5 worm cellular contexts compared by ENCODE assay signal in genomic region chrX:10145011-10145410, ce11.
TF ChIP-seq lines count a peak whose summit lies in the region.

No protein-coding gene starts in this region.

TF ChIP-seq in whole organism, L1 larva, 84 proteins besides CTCF, POLR2A, EP300 and RAD21 (continues in another document):
- TF ChIP-seq unc-30 (tag; optimal IDR thresholded peaks at IDR 0.05; lab: Kevin White, UChicago) (no peak), elt-2 (tag; optimal IDR thresholded peaks at IDR 0.05; lab: Kevin White, UChicago) (peak; percentile 43), isw-1 (GFP tag; IDR thresholded peaks at IDR 0.05; lab: Robert Waterston, UW) (no peak), egl-13 (tag; optimal IDR thresholded peaks at IDR 0.05; lab: Kevin White, UChicago) (peak; percentile 59), pag-3 (tag; optimal IDR thresholded peaks at IDR 0.05; lab: Kevin White, UChicago; ENCODE audit: borderline replicate concordance, insufficient read depth) (no peak), lin-39 (tag; optimal IDR thresholded peaks at IDR 0.05; lab: Kevin White, UChicago) (no peak), nhr-47 (tag; optimal IDR thresholded peaks at IDR 0.05; lab: Kevin White, UChicago) (peak; percentile 81), unc-98 (GFP tag; IDR thresholded peaks at IDR 0.05; lab: Robert Waterston, UW) (0 out of 2 replicates have a peak, but pooled peaks have one; percentile 18), nhr-84 (tag; optimal IDR thresholded peaks at IDR 0.05; lab: Kevin White, UChicago) (no peak), lir-3 (tag; optimal IDR thresholded peaks at IDR 0.05; lab: Kevin White, UChicago; ENCODE audit: poor library complexity) (peak; percentile 49), nhr-11 (tag; optimal IDR thresholded peaks at IDR 0.05; lab: Kevin White, UChicago) (no peak), nhr-85 (tag; lab: Kevin White, UChicago) (peak; percentile 72), nhr-71 (tag; optimal IDR thresholded peaks at IDR 0.05; lab: Kevin White, UChicago) (peak; percentile 78), egl-27 (tag; optimal IDR thresholded peaks at IDR 0.05; lab: Kevin White, UChicago) (no peak), ztf-11 (tag; optimal IDR thresholded peaks at IDR 0.05; lab: Kevin White, UChicago) (peak in 1 of 2 experiments; percentile 46), ceh-88 (GFP tag; IDR thresholded peaks at IDR 0.05; lab: Robert Waterston, UW) (peak; percentile 21; the same call in 1 of the 2 replicates), nhr-28 (tag; optimal IDR thresholded peaks at IDR 0.05; lab: Kevin White, UChicago) (no peak)

TF ChIP-seq in whole organism, L3 larva, 47 proteins besides CTCF, POLR2A, EP300 and RAD21 (continues in another document):
- TF ChIP-seq pqm-1 (tag; optimal IDR thresholded peaks at IDR 0.05; lab: Kevin White, UChicago) (peak; percentile 6), daf-12 (tag; optimal IDR thresholded peaks at IDR 0.05; lab: Kevin White, UChicago) (no peak), lin-39 (tag; optimal IDR thresholded peaks at IDR 0.05; lab: Kevin White, UChicago) (peak; percentile 54), egl-5 (tag; optimal IDR thresholded peaks at IDR 0.05; lab: Kevin White, UChicago) (no peak), ceh-82 (tag; optimal IDR thresholded peaks at IDR 0.05; lab: Kevin White, UChicago) (no peak), skn-1 (tag; optimal IDR thresholded peaks at IDR 0.05; lab: Kevin White, UChicago) (peak; percentile 29), mdl-1 (tag; optimal IDR thresholded peaks at IDR 0.05; lab: Kevin White, UChicago) (no peak), nhr-23 (tag; optimal IDR thresholded peaks at IDR 0.05; lab: Kevin White, UChicago) (peak; percentile 48), aly-2 (tag; optimal IDR thresholded peaks at IDR 0.05; lab: Kevin White, UChicago) (no peak), ama-1 (optimal IDR thresholded peaks at IDR 0.05; lab: Kevin White, UChicago) (no peak), lin-15B (tag; optimal IDR thresholded peaks at IDR 0.05; lab: Kevin White, UChicago) (no peak), nhr-237 (tag; optimal IDR thresholded peaks at IDR 0.05; lab: Kevin White, UChicago) (no peak), zag-1 (tag; optimal IDR thresholded peaks at IDR 0.05; lab: Kevin White, UChicago) (no peak), elt-2 (tag; optimal IDR thresholded peaks at IDR 0.05; lab: Kevin White, UChicago) (peak; percentile 44), nhr-77 (tag; optimal IDR thresholded peaks at IDR 0.05; lab: Kevin White, UChicago) (no peak), nhr-28 (tag; optimal IDR thresholded peaks at IDR 0.05; lab: Kevin White, UChicago) (no peak), unc-62 (GFP tag; optimal IDR thresholded peaks at IDR 0.05; lab: Kevin White, UChicago) (no peak), fkh-10 (GFP tag; optimal IDR thresholded peaks at IDR 0.05; lab: Kevin White, UChicago) (no peak), elt-1 (tag; optimal IDR thresholded peaks at IDR 0.05; lab: Kevin White, UChicago) (no peak), elt-3 (tag; optimal IDR thresholded peaks at IDR 0.05; lab: Kevin White, UChicago) (no peak)

TF ChIP-seq in whole organism, early embryonic, 17 proteins besides CTCF, POLR2A, EP300 and RAD21:
- no peak for TF ChIP-seq hnd-1 (tag; optimal IDR thresholded peaks at IDR 0.05; lab: Kevin White, UChicago)
- no peak for TF ChIP-seq ceh-13 (GFP tag; optimal IDR thresholded peaks at IDR 0.05; lab: Kevin White, UChicago)
- peak; percentile 60; the same call in 1 of the 2 replicates for TF ChIP-seq scrt-1 (GFP tag; IDR thresholded peaks at IDR 0.05; lab: Robert Waterston, UW)
- 0 out of 2 replicates have a peak, but pooled peaks have one; percentile 35 for TF ChIP-seq sea-1 (GFP tag; conservative IDR thresholded peaks at IDR 0.05; lab: Robert Waterston, UW)
- TF ChIP-seq tbx-37 (GFP tag; conservative IDR thresholded peaks at IDR 0.05; lab: Robert Waterston, UW), result peak; percentile 33; the same call in 1 of the 2 replicates
- TF ChIP-seq hmg-4 (GFP tag; optimal IDR thresholded peaks at IDR 0.05; lab: Kevin White, UChicago), result peak; percentile 60
- no peak for TF ChIP-seq ama-1 (optimal IDR thresholded peaks at IDR 0.05; lab: Kevin White, UChicago)

TF ChIP-seq in whole organism, midembryonic, 9 proteins besides CTCF, POLR2A, EP300 and RAD21:
- TF ChIP-seq cog-1 (tag; optimal IDR thresholded peaks at IDR 0.05; lab: Kevin White, UChicago) (no peak), T22C8.4 (GFP tag; IDR thresholded peaks at IDR 0.05; lab: Robert Waterston, UW) (peak; percentile 13; the same call in 1 of the 2 replicates), ztf-23 (GFP tag; IDR thresholded peaks at IDR 0.05; lab: Robert Waterston, UW) (peak; percentile 78), ztf-29 (GFP tag; IDR thresholded peaks at IDR 0.05; lab: Robert Waterston, UW) (peak; percentile 51; the same call in 1 of the 2 replicates), tab-1 (GFP tag; IDR thresholded peaks at IDR 0.05; lab: Robert Waterston, UW) (no peak; the same call in 1 of the 2 replicates), flt-1 (GFP tag; IDR thresholded peaks at IDR 0.05; lab: Robert Waterston, UW) (peak; percentile 60; the same call in 1 of the 2 replicates), ref-1 (GFP tag; conservative IDR thresholded peaks at IDR 0.05; lab: Robert Waterston, UW) (no peak), klf-2 (GFP tag; conservative IDR thresholded peaks at IDR 0.05; lab: Robert Waterston, UW) (peak; percentile 76), med-1 (GFP tag; optimal IDR thresholded peaks at IDR 0.05; lab: Kevin White, UChicago; ENCODE audit: insufficient read depth) (no peak)

TF ChIP-seq in whole organism, young adult, 124 proteins besides CTCF, POLR2A, EP300 and RAD21 (continues in another document):
- TF ChIP-seq repo-1 (tag; optimal IDR thresholded peaks at IDR 0.05; lab: Kevin White, UChicago) (peak; percentile 84), chd-7 (tag; optimal IDR thresholded peaks at IDR 0.05; lab: Kevin White, UChicago) (peak; percentile 84), nfya-1 (tag; optimal IDR thresholded peaks at IDR 0.05; lab: Kevin White, UChicago; ENCODE audit: borderline replicate concordance, insufficient read depth) (no peak), dpff-1 (tag; optimal IDR thresholded peaks at IDR 0.05; lab: Kevin White, UChicago) (no peak), Y67H2A.10 (GFP tag; conservative IDR thresholded peaks at IDR 0.05; lab: Robert Waterston, UW) (no peak), aptf-2 (GFP tag; conservative IDR thresholded peaks at IDR 0.05; lab: Robert Waterston, UW) (no peak), nhr-27 (tag; optimal IDR thresholded peaks at IDR 0.05; lab: Kevin White, UChicago) (no peak), ceh-40 (GFP tag; IDR thresholded peaks at IDR 0.05; lab: Robert Waterston, UW) (peak; percentile 56; the same call in 1 of the 2 replicates), gei-17 (GFP tag; optimal IDR thresholded peaks at IDR 0.05; lab: Kevin White, UChicago) (peak; percentile 55), madf-3 (GFP tag; IDR thresholded peaks at IDR 0.05; lab: Robert Waterston, UW) (peak; percentile 76; the same call in 1 of the 2 replicates), nfyb-1 (GFP tag; IDR thresholded peaks at IDR 0.05; lab: Robert Waterston, UW) (peak; percentile 88), lsl-1 (GFP tag; optimal IDR thresholded peaks at IDR 0.05; lab: Kevin White, UChicago) (no peak), fkh-3 (tag; optimal IDR thresholded peaks at IDR 0.05; lab: Kevin White, UChicago) (peak; percentile 46), cebp-1 (GFP tag; IDR thresholded peaks at IDR 0.05; lab: Robert Waterston, UW) (no peak), cebp-1 (tag; optimal IDR thresholded peaks at IDR 0.05; lab: Kevin White, UChicago) (peak; percentile 74), tlf-1 (GFP tag; optimal IDR thresholded peaks at IDR 0.05; lab: Kevin White, UChicago) (peak; percentile 41), madf-8 (GFP tag; conservative IDR thresholded peaks at IDR 0.05; lab: Robert Waterston, UW) (no peak), F57A8.1 (GFP tag; optimal IDR thresholded peaks at IDR 0.05; lab: Kevin White, UChicago) (peak; percentile 19), B0336.3 (GFP tag; IDR thresholded peaks at IDR 0.05; lab: Robert Waterston, UW) (peak; percentile 73), ztf-3 (GFP tag; optimal IDR thresholded peaks at IDR 0.05; lab: Kevin White, UChicago) (no peak), ztf-25 (GFP tag; IDR thresholded peaks at IDR 0.05; lab: Robert Waterston, UW) (peak; percentile 91), pha-4 (tag; optimal IDR thresholded peaks at IDR 0.05; lab: Kevin White, UChicago) (no peak), attf-6 (GFP tag; IDR thresholded peaks at IDR 0.05; lab: Robert Waterston, UW) (0 out of 2 replicates have a peak, but pooled peaks have one; percentile 31), dox-1 (GFP tag; IDR thresholded peaks at IDR 0.05; lab: Robert Waterston, UW) (peak; percentile 85), sptf-2 (GFP tag; optimal IDR thresholded peaks at IDR 0.05; lab: Kevin White, UChicago) (no peak), die-1 (tag; optimal IDR thresholded peaks at IDR 0.05; lab: Kevin White, UChicago) (peak; percentile 85), egrh-3 (GFP tag; IDR thresholded peaks at IDR 0.05; lab: Robert Waterston, UW) (no peak), mxl-1 (tag; optimal IDR thresholded peaks at IDR 0.05; lab: Kevin White, UChicago) (peak; percentile 62), F22D6.2 (tag; optimal IDR thresholded peaks at IDR 0.05; lab: Kevin White, UChicago) (peak; percentile 11), F33H1.4 (GFP tag; IDR thresholded peaks at IDR 0.05; lab: Robert Waterston, UW) (no peak), tbp1 (GFP tag; optimal IDR thresholded peaks at IDR 0.05; lab: Kevin White, UChicago) (peak; percentile 95), nhr-90 (tag; optimal IDR thresholded peaks at IDR 0.05; lab: Kevin White, UChicago) (peak; percentile 75), F39B2.1 (GFP tag; IDR thresholded peaks at IDR 0.05; lab: Robert Waterston, UW) (no peak), nfya-2 (GFP tag; IDR thresholded peaks at IDR 0.05; lab: Robert Waterston, UW) (no peak), madf-10 (tag; optimal IDR thresholded peaks at IDR 0.05; lab: Kevin White, UChicago) (peak; percentile 59), atf-7 (tag; optimal IDR thresholded peaks at IDR 0.05; lab: Kevin White, UChicago) (peak; percentile 35), attf-3 (GFP tag; conservative IDR thresholded peaks at IDR 0.05; lab: Robert Waterston, UW) (no peak; the same call in 1 of the 2 replicates), hmg-1.2 (GFP tag; IDR thresholded peaks at IDR 0.05; lab: Robert Waterston, UW) (peak; percentile 78), B0261.1 (tag; optimal IDR thresholded peaks at IDR 0.05; lab: Kevin White, UChicago) (peak; percentile 90), somi-1 (GFP tag; optimal IDR thresholded peaks at IDR 0.05; lab: Kevin White, UChicago) (peak; percentile 38), efl-1 (GFP tag; optimal IDR thresholded peaks at IDR 0.05; lab: Kevin White, UChicago) (no peak), C17E4.6 (GFP tag; IDR thresholded peaks at IDR 0.05; lab: Robert Waterston, UW) (no peak), ccch-3 (GFP tag; optimal IDR thresholded peaks at IDR 0.05; lab: Kevin White, UChicago) (no peak), rec-8 (tag; optimal IDR thresholded peaks at IDR 0.05; lab: Kevin White, UChicago) (peak; percentile 68 to 88)

Comparison
In these comparisons a context has a peak if more than half of its experiments do, and no peak if none do; other contexts are left out.
1. Of the 8 proteins assayed by ChIP-seq in both whole organism, young adult and whole organism, L1 larva: peak only in whole organism, young adult: ama-1, snpc-4 and unc-130; only in whole organism, L1 larva: none; in both: nhr-90; in neither: 2; mixed calls (peak in some experiments, not most) for 2.